Fruit fly (Drosophila melanogaster) whole organism, embryonic: ENCODE data around the gene IntS10.

Source experiments
- Blimp-1 ChIP-seq: fragments of 200-800 bp; sonication (Bioruptor generic); optimal IDR thresholded peaks from 3 replicates; lab custom pipeline; 2018; ENCODE audit warnings: missing biosample characterization, missing genetic modification characterization, mild to moderate bottlenecking, moderate library complexity, missing genetic modification reagents
- Bteb2 ChIP-seq: fragments of 200-800 bp; sonication (Bioruptor generic); optimal IDR thresholded peaks from 2 replicates; lab custom pipeline; 2016; ENCODE audit warnings: missing biosample characterization, missing genetic modification characterization
- CG10543 ChIP-seq: fragments of 200-800 bp; sonication (Bioruptor generic); optimal IDR thresholded peaks from 3 replicates; lab custom pipeline; 2017; ENCODE audit warnings: missing biosample characterization, mild to moderate bottlenecking, missing genetic modification characterization, moderate library complexity
- CG1233 ChIP-seq: fragments of 200-800 bp; sonication (Bioruptor generic); optimal IDR thresholded peaks from 4 replicates; lab custom pipeline; 2018; ENCODE audit warnings: missing biosample characterization, mild to moderate bottlenecking, missing genetic modification characterization
- CG12769 ChIP-seq: fragments of 200-800 bp; sonication (Bioruptor generic); optimal IDR thresholded peaks from 2 replicates; lab custom pipeline; 2019; ENCODE audit warnings: missing biosample characterization, mild to moderate bottlenecking, missing genetic modification characterization, moderate library complexity
- CG13424 ChIP-seq: fragments of 200-800 bp; sonication (Bioruptor generic); optimal IDR thresholded peaks from 2 replicates; lab custom pipeline; 2019; ENCODE audit warnings: missing biosample characterization, mild to moderate bottlenecking, missing genetic modification characterization, moderate library complexity
- CG13894 ChIP-seq: fragments of 200-800 bp; sonication (Bioruptor generic); optimal IDR thresholded peaks from 3 replicates; lab custom pipeline; 2018; ENCODE audit warnings: missing biosample characterization, mild to moderate bottlenecking, missing genetic modification characterization, moderate library complexity
- CG14965 ChIP-seq: fragments of 200-800 bp; sonication (Bioruptor generic); optimal IDR thresholded peaks from 2 replicates; lab custom pipeline; 2016; ENCODE audit warnings: missing biosample characterization, missing genetic modification characterization, borderline replicate concordance
- CG16779 ChIP-seq: fragments of 200-800 bp; sonication (Bioruptor generic); IDR thresholded peaks from 2 replicates; pipeline ENCODE4 v1.3.6; 2022; ENCODE audit warnings: missing biosample characterization, missing genetic modification characterization
- CG17186 ChIP-seq: fragments of 200-800 bp; sonication (Bioruptor generic); optimal IDR thresholded peaks from 3 replicates; lab custom pipeline; 2017; ENCODE audit warnings: missing biosample characterization, missing genetic modification reagents, missing genetic modification characterization
- CG2875 ChIP-seq: fragments of 200-800 bp; sonication (Bioruptor generic); optimal IDR thresholded peaks from 2 replicates; lab custom pipeline; 2017; ENCODE audit warnings: missing biosample characterization, mild to moderate bottlenecking, missing genetic modification characterization, missing genetic modification reagents
- CG31224 ChIP-seq: fragments of 200-800 bp; sonication (Bioruptor generic); IDR thresholded peaks from 2 replicates; pipeline ENCODE4 v1.3.6; 2022; ENCODE audit warnings: missing biosample characterization, missing genetic modification characterization
- CG31388 ChIP-seq: fragments of 200-800 bp; sonication (Bioruptor generic); optimal IDR thresholded peaks from 2 replicates; lab custom pipeline; 2016; ENCODE audit warnings: missing biosample characterization, missing genetic modification characterization
- CG32532 ChIP-seq: fragments of 200-800 bp; sonication (Bioruptor generic); IDR thresholded peaks from 2 replicates; pipeline ENCODE4 v1.3.6; 2022; ENCODE audit warnings: missing biosample characterization, missing genetic modification characterization
- CG32772 ChIP-seq: fragments of 200-800 bp; sonication (Bioruptor generic); IDR thresholded peaks from 2 replicates; pipeline ENCODE4 v1.3.6; 2022; ENCODE audit warnings: missing biosample characterization, missing genetic modification characterization
- CG3726 ChIP-seq: fragments of 200-800 bp; sonication (Bioruptor generic); IDR thresholded peaks from 3 replicates; pipeline ENCODE4, ENCODE4 v1.3.6; 2022; ENCODE audit warnings: missing biosample characterization, missing genetic modification characterization
- CG4282 ChIP-seq: fragments of 200-800 bp; sonication (Bioruptor generic); optimal IDR thresholded peaks from 2 replicates; lab custom pipeline; 2016; ENCODE audit warnings: missing biosample characterization, missing genetic modification characterization
- CG43689 ChIP-seq: fragments of 200-800 bp; sonication (Bioruptor generic); IDR thresholded peaks from 2 replicates; pipeline ENCODE4 v1.3.6; 2022; ENCODE audit warnings: missing biosample characterization, missing genetic modification characterization
- CG7271 ChIP-seq: fragments of 200-800 bp; sonication (Bioruptor generic); optimal IDR thresholded peaks from 2 replicates; lab custom pipeline; 2018; ENCODE audit warnings: missing biosample characterization, mild to moderate bottlenecking, missing genetic modification characterization, moderate library complexity
- CG9797 ChIP-seq: fragments of 200-800 bp; sonication (Bioruptor generic); optimal IDR thresholded peaks from 3 replicates; lab custom pipeline; 2018; ENCODE audit warnings: missing biosample characterization, mild to moderate bottlenecking, missing genetic modification characterization
- CHES-1-like ChIP-seq: fragments of 200-800 bp; sonication (Bioruptor generic); optimal IDR thresholded peaks from 2 replicates; lab custom pipeline; 2016; ENCODE audit warnings: missing biosample characterization, missing genetic modification characterization
- E2f1 ChIP-seq: fragments of 200-800 bp; sonication (Bioruptor generic); IDR thresholded peaks from 2 replicates; pipeline ENCODE4 v1.3.6; 2022; ENCODE audit warnings: missing biosample characterization, missing genetic modification characterization
- Ets65A ChIP-seq: fragments of 200-800 bp; sonication (Bioruptor generic); peaks from one replicate; lab custom pipeline; 2016; ENCODE audit warnings: missing biosample characterization, missing genetic modification characterization
- Fer3 ChIP-seq: fragments of 200-800 bp; sonication (Bioruptor generic); optimal IDR thresholded peaks from 2 replicates; lab custom pipeline; 2018; ENCODE audit warnings: missing biosample characterization, mild to moderate bottlenecking, missing genetic modification characterization, moderate library complexity
- HLHmδ ChIP-seq: fragments of 200-800 bp; sonication (Bioruptor generic); optimal IDR thresholded peaks from 2 replicates; lab custom pipeline; 2018; ENCODE audit warnings: missing biosample characterization, mild to moderate bottlenecking, missing genetic modification characterization, moderate library complexity
- MESR4 ChIP-seq: fragments of 200-800 bp; sonication (Bioruptor generic); optimal IDR thresholded peaks from 2 replicates; lab custom pipeline; 2018; ENCODE audit warnings: missing biosample characterization, mild to moderate bottlenecking, missing genetic modification characterization, moderate library complexity
- Nf-YB ChIP-seq: fragments of 200-800 bp; sonication (Bioruptor generic); optimal IDR thresholded peaks from 3 replicates; lab custom pipeline; 2019; ENCODE audit warnings: missing biosample characterization, mild to moderate bottlenecking, missing genetic modification characterization, moderate library complexity
- NfI ChIP-seq: fragments of 200-800 bp; sonication (Bioruptor generic); optimal IDR thresholded peaks from 3 replicates; lab custom pipeline; 2018; ENCODE audit warnings: missing biosample characterization, mild to moderate bottlenecking, missing genetic modification characterization, moderate library complexity
- PHDP ChIP-seq: fragments of 200-800 bp; sonication (Bioruptor generic); optimal IDR thresholded peaks from 3 replicates; lab custom pipeline; 2018; ENCODE audit warnings: missing biosample characterization, mild to moderate bottlenecking, missing genetic modification characterization, moderate library complexity
- Poxn ChIP-seq: fragments of 200-800 bp; sonication (Bioruptor generic); IDR thresholded peaks from 2 replicates; pipeline ENCODE4 v1.3.6; 2022; ENCODE audit warnings: missing biosample characterization, missing genetic modification characterization
- Ravus ChIP-seq: fragments of 200-800 bp; sonication (Bioruptor generic); IDR thresholded peaks from 2 replicates; pipeline ENCODE4 v1.3.6; 2022; ENCODE audit warnings: missing biosample characterization, missing genetic modification characterization
- Scr ChIP-seq: fragments of 200-800 bp; sonication (Bioruptor generic); IDR thresholded peaks from 2 replicates; pipeline ENCODE4 v1.3.6; 2022; ENCODE audit warnings: missing biosample characterization, missing genetic modification characterization; ENCODE audit not compliant: partially characterized antibody
- TFAM ChIP-seq: fragments of 200-800 bp; sonication (Bioruptor generic); optimal IDR thresholded peaks from 2 replicates; lab custom pipeline; 2017; ENCODE audit warnings: missing biosample characterization, missing genetic modification characterization, inconsistent platforms
- Xbp1 ChIP-seq: fragments of 200-800 bp; sonication (Bioruptor generic); optimal IDR thresholded peaks from 3 replicates; lab custom pipeline; 2016; ENCODE audit warnings: missing biosample characterization, mild to moderate bottlenecking, missing genetic modification characterization
- Xrp1 ChIP-seq: fragments of 200-800 bp; sonication (Bioruptor generic); IDR thresholded peaks from 2 replicates; pipeline ENCODE4 v1.3.6; 2022; ENCODE audit warnings: missing biosample characterization, missing genetic modification characterization
- abd-A ChIP-seq: fragments of 200-800 bp; sonication (Bioruptor generic); optimal IDR thresholded peaks from 3 replicates; lab custom pipeline; 2019; ENCODE audit warnings: missing biosample characterization, mild to moderate bottlenecking, missing genetic modification characterization, moderate library complexity
- cg ChIP-seq: fragments of 200-800 bp; sonication (Bioruptor generic); optimal IDR thresholded peaks from 3 replicates; lab custom pipeline; 2019; ENCODE audit warnings: missing biosample characterization, mild to moderate bottlenecking, missing genetic modification characterization, moderate library complexity
- ci ChIP-seq: fragments of 200-800 bp; sonication (Bioruptor generic); IDR thresholded peaks from 3 replicates; pipeline ENCODE4 v1.3.6; 2022; ENCODE audit warnings: missing biosample characterization, missing genetic modification characterization
- crol ChIP-seq: fragments of 200-800 bp; sonication (Bioruptor generic); IDR thresholded peaks from 2 replicates; pipeline ENCODE4 v1.3.6; 2022; ENCODE audit warnings: missing biosample characterization, missing genetic modification characterization
- dpn ChIP-seq, 2 experiments: fragments of 200-800 bp; sonication (Bioruptor generic); optimal IDR thresholded peaks; 3 replicates each; lab custom pipeline; 2016; ENCODE audit warnings: missing biosample characterization in 2 of 2, missing genetic modification characterization in 2 of 2
- ems ChIP-seq: fragments of 200-800 bp; sonication (Bioruptor generic); optimal IDR thresholded peaks from 3 replicates; lab custom pipeline; 2016; ENCODE audit warnings: missing biosample characterization, missing genetic modification characterization
- fu2 ChIP-seq: fragments of 200-800 bp; sonication (Bioruptor generic); optimal IDR thresholded peaks from 2 replicates; lab custom pipeline; 2016; ENCODE audit warnings: missing biosample characterization, missing genetic modification characterization
- ham ChIP-seq: fragments of 200-800 bp; sonication (Bioruptor generic); IDR thresholded peaks from 2 replicates; pipeline ENCODE4 v1.3.6; 2022; ENCODE audit warnings: missing biosample characterization, missing genetic modification characterization
- hkb ChIP-seq, 2 experiments: fragments of 200-800 bp in 1 of 2; fragments of >200 bp in 1 of 2; sonication (Bioruptor generic) in 1 of 2; IDR thresholded peaks in 1 of 2; optimal IDR thresholded peaks in 1 of 2; 2 replicates each; pipeline versions ENCODE4 v1.3.6 to Lab custom; 2017 to 2022; ENCODE audit warnings: missing biosample characterization in 1 of 2, missing genetic modification characterization in 1 of 2
- jigr1 ChIP-seq: fragments of 200-800 bp; sonication (Bioruptor generic); IDR thresholded peaks from 3 replicates; pipeline ENCODE4 v1.3.6; 2022; ENCODE audit warnings: missing biosample characterization, missing genetic modification characterization
- jumu ChIP-seq: fragments of 200-800 bp; sonication (Bioruptor generic); optimal IDR thresholded peaks from 3 replicates; lab custom pipeline; 2016; ENCODE audit warnings: missing biosample characterization, missing genetic modification characterization
- lilli ChIP-seq: fragments of 200-800 bp; sonication (Bioruptor generic); optimal IDR thresholded peaks from 3 replicates; lab custom pipeline; 2016; ENCODE audit warnings: missing biosample characterization, missing genetic modification characterization
- mirr ChIP-seq: fragments of 200-800 bp; sonication (Bioruptor generic); optimal IDR thresholded peaks from 3 replicates; lab custom pipeline; 2018; ENCODE audit warnings: missing biosample characterization, mild to moderate bottlenecking, missing genetic modification characterization
- peb ChIP-seq: fragments of 200-800 bp; sonication (Bioruptor generic); IDR thresholded peaks from 2 replicates; pipeline ENCODE4 v1.3.6; 2022; ENCODE audit warnings: missing biosample characterization, missing genetic modification characterization
- seq ChIP-seq: fragments of 200-800 bp; sonication (Bioruptor generic); IDR thresholded peaks from 2 replicates; pipeline ENCODE4 v1.3.6; 2022; ENCODE audit warnings: missing biosample characterization, missing genetic modification characterization
- sob ChIP-seq: fragments of 200-800 bp; sonication (Bioruptor generic); IDR thresholded peaks from 2 replicates; pipeline ENCODE4 v1.3.6; 2022; ENCODE audit warnings: missing biosample characterization, missing genetic modification characterization

Gene IntS10

DNA sequence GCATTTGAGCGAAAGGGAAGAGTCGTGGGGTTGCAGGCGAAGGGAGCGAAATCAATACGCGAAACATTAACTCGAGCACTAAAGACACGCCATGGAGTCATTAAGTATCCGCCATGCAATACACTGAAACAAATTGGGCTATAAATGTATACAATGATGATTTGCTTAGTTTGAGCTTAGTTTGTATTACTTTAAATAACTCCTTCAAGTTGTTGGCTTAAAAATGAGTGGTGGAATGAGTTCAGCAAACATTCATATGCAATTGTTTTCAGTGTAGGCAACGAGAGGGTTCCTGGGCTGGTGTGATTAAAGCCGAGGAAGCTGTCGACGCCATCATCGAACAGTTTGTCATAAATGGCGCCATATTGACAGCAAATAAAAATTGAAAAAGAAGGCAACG, 8.8 kb upstream of the IntS10 start (continued):
- 0 out of 2 replicates have a peak, but pooled peaks have one; percentile 25 for TF ChIP-seq seq
- no peak for TF ChIP-seq fu2
- no peak for TF ChIP-seq mirr (GFP tag; lab: Kevin White, UChicago)
- no peak for TF ChIP-seq peb (GFP tag; lab: Robert Waterston, UW)
- no peak for TF ChIP-seq lilli (GFP tag; lab: Kevin White, UChicago)
- no peak for TF ChIP-seq CG31388 (GFP tag; lab: Kevin White, UChicago)
- 0 out of 2 replicates have a peak, but pooled peaks have one; percentile 24 for TF ChIP-seq sob (GFP tag; lab: Robert Waterston, UW)
- no peak for TF ChIP-seq CG32532 (GFP tag; lab: Robert Waterston, UW)
- no peak for TF ChIP-seq CHES-1-like (GFP tag; lab: Kevin White, UChicago)
- TF ChIP-seq E2f1 (GFP tag; lab: Robert Waterston, UW): no peak
- no peak for TF ChIP-seq CG4282 (GFP tag; lab: Kevin White, UChicago)
- TF ChIP-seq Fer3: no peak
- no peak for TF ChIP-seq HLHmδ
- no peak for TF ChIP-seq MESR4 (GFP tag; lab: Kevin White, UChicago)
- TF ChIP-seq CG1233 (GFP tag; lab: Kevin White, UChicago): no peak
- no peak for TF ChIP-seq Ravus (GFP tag; lab: Robert Waterston, UW)
- TF ChIP-seq CG12769 (tag; lab: Kevin White, UChicago): peak; percentile 18
- TF ChIP-seq Bteb2 (GFP tag; lab: Kevin White, UChicago): no peak
- no peak for TF ChIP-seq abd-A (tag; lab: Kevin White, UChicago)
- no peak for TF ChIP-seq CG16779
- no peak for TF ChIP-seq hkb (optimal IDR thresholded peaks at IDR 0.05; lab: Kevin White, UChicago)
- 0 out of 2 replicates have a peak, but pooled peaks have one; percentile 26 for TF ChIP-seq hkb (GFP tag; IDR thresholded peaks at IDR 0.05; lab: Robert Waterston, UW)
- no peak for TF ChIP-seq ems (GFP tag; lab: Kevin White, UChicago)
- no peak for TF ChIP-seq CG32772
- no peak for TF ChIP-seq CG31224 (GFP tag; lab: Robert Waterston, UW)
- TF ChIP-seq ham (GFP tag; lab: Robert Waterston, UW): no peak
- TF ChIP-seq Xbp1 (GFP tag; lab: Kevin White, UChicago): peak; percentile 11
- no peak for TF ChIP-seq CG14965 (GFP tag; lab: Kevin White, UChicago)
- TF ChIP-seq Poxn (GFP tag; lab: Robert Waterston, UW): no peak
- TF ChIP-seq dpn (GFP tag; optimal IDR thresholded peaks at IDR 0.05; lab: Kevin White, UChicago): peak in 1 of 2 experiments; percentile 10
- no peak for TF ChIP-seq CG10543 (GFP tag; lab: Kevin White, UChicago)
- TF ChIP-seq CG17186 (GFP tag; lab: Kevin White, UChicago): no peak
- peak; percentile 1 for TF ChIP-seq Blimp-1 (GFP tag; lab: Kevin White, UChicago)
- TF ChIP-seq cg (GFP tag; lab: Kevin White, UChicago): no peak
- no peak for TF ChIP-seq CG2875 (GFP tag; lab: Kevin White, UChicago)
- 0 out of 3 replicates have a peak, but pooled peaks have one; percentile 40 for TF ChIP-seq ci (GFP tag; lab: Robert Waterston, UW)
- TF ChIP-seq CG7271 (tag; lab: Kevin White, UChicago): no peak
- TF ChIP-seq PHDP (tag; lab: Kevin White, UChicago): peak; percentile 11
- TF ChIP-seq NfI (GFP tag; lab: Kevin White, UChicago): peak; percentile 18
- TF ChIP-seq jigr1: no peak
- TF ChIP-seq crol (GFP tag; lab: Robert Waterston, UW): no peak
- TF ChIP-seq CG9797 (GFP tag; lab: Kevin White, UChicago): no peak
- TF ChIP-seq CG43689 (GFP tag; lab: Robert Waterston, UW): no peak
- TF ChIP-seq Nf-YB (GFP tag; lab: Kevin White, UChicago): no peak
- TF ChIP-seq TFAM (GFP tag; lab: Kevin White, UChicago): no peak
- TF ChIP-seq Xrp1: peak; percentile 16; the same call in 1 of the 2 replicates
- no peak for TF ChIP-seq Scr (GFP tag; lab: Robert Waterston, UW)
- TF ChIP-seq jumu (GFP tag; lab: Kevin White, UChicago): no peak
- TF ChIP-seq CG13894 (tag; lab: Kevin White, UChicago): no peak
- no peak for TF ChIP-seq CG3726 (GFP tag; lab: Robert Waterston, UW)
- peak; percentile 91 for TF ChIP-seq Ets65A (GFP tag; lab: Kevin White, UChicago)
- no peak for TF ChIP-seq CG13424 (tag; lab: Kevin White, UChicago)
